Fruit fly (Drosophila melanogaster): Measurements from ENCODE around the gene Nbr.

Gene Nbr

dm6 chr2L:21158554-21158953 lies 4.3 kb downstream of the Nbr start, which contains the start of the genes Coq3 and Pld3 (continued):
- TF ChIP-seq crc (GFP tag; optimal IDR thresholded peaks at IDR 0.05) (peak; percentile 38), pum (GFP tag; optimal IDR thresholded peaks at IDR 0.05) (peak; percentile 54), Hmx (GFP tag; optimal IDR thresholded peaks at IDR 0.05) (peak; percentile 65), Ssrp (tag; optimal IDR thresholded peaks at IDR 0.05) (peak; percentile 73), CG12071 (GFP tag; optimal IDR thresholded peaks at IDR 0.05) (peak; percentile 64), dan (GFP tag; IDR thresholded peaks at IDR 0.05) (no peak), CG34376 (GFP tag; optimal IDR thresholded peaks at IDR 0.05) (peak; percentile 70), Dip3 (GFP tag; optimal IDR thresholded peaks at IDR 0.05) (peak; percentile 72), CG16779 (GFP tag; IDR thresholded peaks at IDR 0.05) (peak; percentile 80), Hand (GFP tag; optimal IDR thresholded peaks at IDR 0.05) (peak; percentile 48), Sox100B (GFP tag; optimal IDR thresholded peaks at IDR 0.05) (peak; percentile 69), inv (GFP tag; IDR thresholded peaks at IDR 0.05; ENCODE audit: partially characterized antibody) (no peak), CG2202 (tag; optimal IDR thresholded peaks at IDR 0.05) (peak; percentile 63), CG15696 (tag; optimal IDR thresholded peaks at IDR 0.05) (peak; percentile 77), Dip2 (GFP tag; IDR thresholded peaks at IDR 0.05) (no peak), fd64A (GFP tag; optimal IDR thresholded peaks at IDR 0.05) (peak; percentile 4), D19A (tag; optimal IDR thresholded peaks at IDR 0.05) (peak; percentile 72), dimm (GFP tag; IDR thresholded peaks at IDR 0.05) (no peak), her (GFP tag; optimal IDR thresholded peaks at IDR 0.05) (peak; percentile 67), tup (GFP tag; optimal IDR thresholded peaks at IDR 0.05) (peak; percentile 50), CG1024 (GFP tag; IDR thresholded peaks at IDR 0.05) (peak; percentile 67), wdn (GFP tag; IDR thresholded peaks at IDR 0.05) (peak; percentile 50), Hr78 (GFP tag; optimal IDR thresholded peaks at IDR 0.05) (no peak), CG9817 (tag; optimal IDR thresholded peaks at IDR 0.05) (peak; percentile 77), CG7357 (GFP tag; IDR thresholded peaks at IDR 0.05) (peak; percentile 66), CG16863 (GFP tag; optimal IDR thresholded peaks at IDR 0.05) (peak; percentile 54), pan (optimal IDR thresholded peaks at IDR 0.05) (no peak), pan (GFP tag; optimal IDR thresholded peaks at IDR 0.05 in 1 of 2, IDR thresholded peaks at IDR 0.05 in 1 of 2) (peak in 1 of 2 experiments; percentile 84), D19B (GFP tag; optimal IDR thresholded peaks at IDR 0.05) (peak; percentile 68), Ada2b (GFP tag; IDR thresholded peaks at IDR 0.05) (peak; percentile 69), sug (tag; optimal IDR thresholded peaks at IDR 0.05) (peak; percentile 80), CG4404 (GFP tag; IDR thresholded peaks at IDR 0.05) (peak; percentile 65), CG42726 (GFP tag; IDR thresholded peaks at IDR 0.05; ENCODE audit: partially characterized antibody) (no peak), CG7786 (GFP tag; optimal IDR thresholded peaks at IDR 0.05) (peak; percentile 65), Sry-β (GFP tag; optimal IDR thresholded peaks at IDR 0.05) (no peak), CG17361 (GFP tag; IDR thresholded peaks at IDR 0.05) (peak; percentile 87), CG3726 (GFP tag; IDR thresholded peaks at IDR 0.05) (0 out of 3 replicates have a peak, but pooled peaks have one; percentile 57), cwo (GFP tag; optimal IDR thresholded peaks at IDR 0.05) (peak; percentile 80), CG13123 (GFP tag; optimal IDR thresholded peaks at IDR 0.05) (peak; percentile 57), Mrtf (GFP tag; IDR thresholded peaks at IDR 0.05) (peak; percentile 69; the same call in 1 of the 3 replicates), CG1602 (GFP tag; optimal IDR thresholded peaks at IDR 0.05) (peak; percentile 72), HLH3B (GFP tag; IDR thresholded peaks at IDR 0.05) (peak; percentile 72), ato (GFP tag; IDR thresholded peaks at IDR 0.05; ENCODE audit: partially characterized antibody) (no peak), Mad (GFP tag; optimal IDR thresholded peaks at IDR 0.05) (peak; percentile 80), Myb (GFP tag; optimal IDR thresholded peaks at IDR 0.05) (peak; percentile 14), Gug (GFP tag; IDR thresholded peaks at IDR 0.05) (peak; percentile 90), zen2 (GFP tag; IDR thresholded peaks at IDR 0.05; ENCODE audit: partially characterized antibody) (no peak), sisA (GFP tag; IDR thresholded peaks at IDR 0.05) (peak; percentile 76), NfI (GFP tag; optimal IDR thresholded peaks at IDR 0.05) (peak; percentile 84), Hey (tag; optimal IDR thresholded peaks at IDR 0.05) (no peak), CG2120 (GFP tag; optimal IDR thresholded peaks at IDR 0.05) (peak; percentile 91)
